Worm (Caenorhabditis elegans) whole organism, L2 larva: ENCODE measurements around the gene bath-15.
A peak's percentile ranks its signal among the peaks of the same experiment; 100 is the strongest.

Experiments used
- C34F6.9 ChIP-seq: fragments of 150-350 bp; optimal IDR thresholded peaks from 2 replicates; lab custom pipeline; 2014; ENCODE audit warnings: missing biosample characterization, missing genetic modification characterization
- F13H6.1 ChIP-seq: sonication (generic microtip); optimal IDR thresholded peaks from 2 replicates; lab custom pipeline; 2016; ENCODE audit warnings: missing genetic modification characterization, missing compliant biosample characterization
- Y55F3AM.14 ChIP-seq: fragments of 200-800 bp; sonication (Bioruptor generic); optimal IDR thresholded peaks from 2 replicates; lab custom pipeline; 2018; ENCODE audit warnings: mild to moderate bottlenecking, missing genetic modification characterization, missing compliant biosample characterization
- ZK546.5 ChIP-seq: sonication (generic microtip); optimal IDR thresholded peaks from 2 replicates; lab custom pipeline; 2017; ENCODE audit warnings: missing biosample characterization, missing genetic modification characterization
- aly-2 ChIP-seq: fragments of 150-350 bp; optimal IDR thresholded peaks from 2 replicates; lab custom pipeline; 2014; ENCODE audit warnings: missing biosample characterization, missing genetic modification characterization
- ama-1 ChIP-seq: fragments of 150-350 bp; optimal IDR thresholded peaks from 2 replicates; lab custom pipeline; 2018; ENCODE audit warnings: inconsistent platforms
- blmp-1 ChIP-seq: sonication (generic microtip); optimal IDR thresholded peaks from 2 replicates; lab custom pipeline; 2017; ENCODE audit warnings: missing genetic modification characterization, mild to moderate bottlenecking, missing compliant biosample characterization, antibody characterized with exemption, moderate library complexity; ENCODE audit not compliant: insufficient read depth
- ceh-16 ChIP-seq: fragments of 150-350 bp; optimal IDR thresholded peaks from 2 replicates; lab custom pipeline; 2014; ENCODE audit warnings: missing biosample characterization, missing genetic modification characterization
- ceh-82 ChIP-seq: fragments of 150-350 bp; optimal IDR thresholded peaks from 2 replicates; lab custom pipeline; 2014; ENCODE audit warnings: missing biosample characterization, missing genetic modification characterization
- crh-2 ChIP-seq: sonication (generic microtip); optimal IDR thresholded peaks from 2 replicates; lab custom pipeline; 2017; ENCODE audit warnings: missing biosample characterization, missing genetic modification characterization
- egl-27 ChIP-seq: sonication (generic microtip); optimal IDR thresholded peaks from 3 replicates; lab custom pipeline; 2017; ENCODE audit warnings: missing biosample characterization, missing genetic modification reagents, missing genetic modification characterization
- elt-1 ChIP-seq: fragments of 150-350 bp; optimal IDR thresholded peaks from 2 replicates; lab custom pipeline; 2014; ENCODE audit warnings: missing biosample characterization, missing genetic modification characterization
- fos-1 ChIP-seq: fragments of 150-350 bp; optimal IDR thresholded peaks from 2 replicates; lab custom pipeline; 2014; ENCODE audit warnings: missing biosample characterization, missing genetic modification characterization
- gmeb-1 ChIP-seq: fragments of 150-350 bp; optimal IDR thresholded peaks from 2 replicates; lab custom pipeline; 2014; ENCODE audit warnings: missing biosample characterization, missing genetic modification characterization
- lin-11 ChIP-seq: fragments of 150-350 bp; sonication (generic microtip); optimal IDR thresholded peaks from 2 replicates; lab custom pipeline; 2014; ENCODE audit warnings: missing biosample characterization, missing genetic modification characterization, inconsistent platforms, mixed read lengths
- lin-13 ChIP-seq: fragments of 150-350 bp; optimal IDR thresholded peaks from 2 replicates; lab custom pipeline; 2014; ENCODE audit warnings: missing biosample characterization, missing genetic modification reagents, missing genetic modification characterization
- mab-5 ChIP-seq: fragments of 150-350 bp; optimal IDR thresholded peaks from 2 replicates; lab custom pipeline; 2014; ENCODE audit warnings: missing biosample characterization, missing genetic modification characterization
- mbf-1 ChIP-seq: sonication (generic microtip); optimal IDR thresholded peaks from 2 replicates; lab custom pipeline; 2017; ENCODE audit warnings: missing biosample characterization, missing genetic modification characterization
- mdl-1 ChIP-seq, 2 experiments: fragments of 150-350 bp in 1 of 2; sonication (generic microtip) in 1 of 2; optimal IDR thresholded peaks; 2 replicates each; lab custom pipeline; 2017; ENCODE audit warnings: missing biosample characterization in 2 of 2, missing genetic modification characterization in 2 of 2
- nhr-12 ChIP-seq: fragments of 150-350 bp; optimal IDR thresholded peaks from 2 replicates; lab custom pipeline; 2014; ENCODE audit warnings: missing biosample characterization, missing genetic modification characterization
- nhr-129 ChIP-seq: fragments of 150-350 bp; optimal IDR thresholded peaks from 2 replicates; lab custom pipeline; 2014; ENCODE audit warnings: missing biosample characterization, missing genetic modification characterization
- nhr-21 ChIP-seq: fragments of 150-350 bp; optimal IDR thresholded peaks from 2 replicates; lab custom pipeline; 2014; ENCODE audit warnings: missing biosample characterization, missing genetic modification characterization
- nhr-237 ChIP-seq: fragments of 150-350 bp; optimal IDR thresholded peaks from 2 replicates; lab custom pipeline; 2014; ENCODE audit warnings: missing biosample characterization, missing genetic modification characterization
- nhr-25 ChIP-seq: fragments of 150-350 bp; sonication (generic microtip); optimal IDR thresholded peaks from 3 replicates; lab custom pipeline; 2014; ENCODE audit warnings: missing biosample characterization, missing genetic modification characterization
- nhr-6 ChIP-seq: fragments of 150-350 bp; optimal IDR thresholded peaks from 2 replicates; lab custom pipeline; 2014; ENCODE audit warnings: missing biosample characterization, missing genetic modification characterization
- nhr-77 ChIP-seq: fragments of 150-350 bp; optimal IDR thresholded peaks from 2 replicates; lab custom pipeline; 2014; ENCODE audit warnings: missing biosample characterization, missing genetic modification characterization
- sma-3 ChIP-seq: sonication (generic microtip); optimal IDR thresholded peaks from 2 replicates; lab custom pipeline; 2016; ENCODE audit warnings: missing genetic modification reagents, missing genetic modification characterization, missing compliant biosample characterization
- sma-9 ChIP-seq, 2 experiments: fragments of 150-350 bp in 1 of 2; sonication (generic microtip) in 1 of 2; optimal IDR thresholded peaks; 2 replicates each; lab custom pipeline; 2014 to 2016; ENCODE audit warnings: missing genetic modification characterization in 2 of 2, mild to moderate bottlenecking in 1 of 2, missing biosample characterization in 1 of 2, missing compliant biosample characterization in 1 of 2, missing genetic modification reagents in 1 of 2, moderate library complexity in 1 of 2
- snpc-4 ChIP-seq: fragments of 150-350 bp; optimal IDR thresholded peaks from 2 replicates; lab custom pipeline; 2014; ENCODE audit warnings: missing biosample characterization, missing genetic modification characterization
- unc-39 ChIP-seq: fragments of 150-350 bp; optimal IDR thresholded peaks from 2 replicates; lab custom pipeline; 2014; ENCODE audit warnings: missing biosample characterization, missing genetic modification characterization
- unc-55 ChIP-seq: fragments of 150-350 bp; sonication (generic microtip); optimal IDR thresholded peaks from 3 replicates; lab custom pipeline; 2014; ENCODE audit warnings: missing biosample characterization, missing genetic modification reagents, missing genetic modification characterization
- ztf-4 ChIP-seq: fragments of 150-350 bp; optimal IDR thresholded peaks from 2 replicates; lab custom pipeline; 2014; ENCODE audit warnings: missing biosample characterization, missing genetic modification characterization

Gene bath-15

DNA sequence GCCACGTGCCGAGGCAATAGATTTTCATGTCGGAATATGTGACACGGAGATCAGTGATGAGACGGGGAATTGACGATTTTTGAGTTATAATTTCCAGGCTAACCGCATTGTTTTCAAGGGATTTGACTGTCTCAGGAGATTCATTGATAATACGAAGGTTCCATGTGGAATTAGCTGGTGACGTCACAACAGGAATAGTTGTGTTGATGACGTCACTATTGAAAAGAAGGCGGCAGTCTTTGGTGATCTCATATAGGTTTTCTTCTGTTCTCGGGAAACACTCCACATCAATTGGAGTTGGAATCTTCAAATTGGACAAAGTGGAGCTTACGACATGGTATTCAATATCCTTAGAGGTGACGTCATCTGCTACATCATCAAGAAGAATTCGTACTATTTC is 32.6 kb downstream of the bath-15 start:
- TF ChIP-seq mab-5 = no peak
- no peak for TF ChIP-seq ceh-16 (tag; lab: Kevin White, UChicago)
- no peak for TF ChIP-seq Y55F3AM.14 (GFP tag; lab: Kevin White, UChicago)
- no peak for TF ChIP-seq egl-27 (tag; lab: Kevin White, UChicago)
- TF ChIP-seq aly-2 (tag; lab: Kevin White, UChicago) = no peak
- no peak for TF ChIP-seq sma-3 (GFP tag; lab: Kevin White, UChicago)
- TF ChIP-seq C34F6.9 (tag; lab: Kevin White, UChicago) = no peak
- TF ChIP-seq nhr-25 (tag; lab: Kevin White, UChicago) = no peak

DNA sequence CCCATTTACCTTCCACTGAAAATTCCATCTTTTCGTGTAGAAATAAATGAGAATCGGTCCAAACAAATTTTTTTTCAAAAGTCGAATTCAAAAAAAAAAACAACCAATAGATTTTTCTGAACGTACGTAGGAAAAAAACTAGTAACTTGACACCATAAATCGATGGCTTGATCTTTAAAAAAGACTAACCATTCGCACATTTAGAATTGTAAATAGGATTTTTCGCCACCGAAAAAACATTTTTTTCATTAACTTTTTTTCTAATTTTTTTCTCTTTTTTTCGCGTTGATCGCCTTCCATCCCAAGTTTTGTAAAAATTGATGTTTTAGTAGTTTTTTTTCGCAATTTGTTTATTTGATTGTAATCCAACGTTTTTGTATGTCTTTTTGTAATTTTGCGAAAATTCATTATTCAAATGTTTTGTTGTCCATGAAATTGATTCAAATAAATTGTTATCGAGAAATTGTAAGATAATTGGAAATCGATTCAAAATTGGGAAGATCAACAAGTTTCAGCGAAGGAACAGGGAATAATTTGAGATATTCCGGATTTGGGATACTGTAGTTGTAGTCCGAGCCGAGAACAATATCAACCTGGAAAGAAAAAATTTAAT is 38.1 kb downstream of the bath-15 start:
- TF ChIP-seq ztf-4 (tag; lab: Kevin White, UChicago) (peak; percentile 25), nhr-237 (tag; lab: Kevin White, UChicago) (no peak)
- TF ChIP-seq, all 48 proteins: peak for 1

DNA sequence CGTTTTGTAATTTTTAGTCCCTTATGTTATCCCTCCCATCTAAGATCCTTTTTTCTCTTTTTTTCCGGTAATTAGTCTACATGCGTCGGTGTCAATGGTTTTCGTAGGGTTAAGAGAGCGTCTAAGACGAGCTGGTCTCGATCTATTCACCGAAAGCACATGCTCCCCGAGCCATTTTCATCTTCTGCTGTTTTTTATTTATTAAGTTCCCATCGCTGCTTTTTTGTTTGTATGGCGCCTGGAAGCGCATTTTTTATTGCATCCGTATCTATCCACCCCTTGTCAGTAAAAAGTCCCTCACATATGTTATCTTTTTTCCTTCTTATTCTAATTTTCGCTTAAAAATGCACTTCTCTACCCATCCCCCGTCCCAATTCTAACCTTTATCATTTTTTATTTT is 39.0 kb downstream of the bath-15 start:
- TF ChIP-seq nhr-21 (tag; lab: Kevin White, UChicago) (peak; percentile 12), Y55F3AM.14 (GFP tag; lab: Kevin White, UChicago) (peak; percentile 20), sma-3 (GFP tag; lab: Kevin White, UChicago) (no peak), sma-9 (GFP tag; optimal IDR thresholded peaks at IDR 0.05; lab: Kevin White, UChicago) (no peak), sma-9 (tag; optimal IDR thresholded peaks at IDR 0.05; lab: Kevin White, UChicago) (no peak)
- TF ChIP-seq, all 48 proteins: peak for 2

DNA sequence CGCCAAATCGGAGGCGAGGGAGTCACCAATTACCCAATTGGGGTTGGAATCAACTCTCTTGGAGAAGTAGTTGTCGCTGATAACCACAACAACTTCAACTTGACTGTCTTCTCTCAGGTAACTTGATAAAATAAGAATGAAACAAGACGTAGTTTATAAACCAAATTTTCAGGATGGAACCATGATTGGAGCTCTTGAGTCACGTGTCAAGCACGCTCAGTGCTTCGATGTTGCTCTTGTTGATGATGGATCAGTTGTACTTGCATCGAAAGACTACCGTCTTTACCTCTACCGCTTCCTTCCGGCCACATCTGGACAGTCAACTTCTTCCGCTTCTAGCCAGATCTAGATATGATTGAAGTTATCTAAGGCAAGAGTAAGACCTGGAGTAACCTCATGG is 39.8 kb downstream of the bath-15 start:
- TF ChIP-seq nhr-129 (tag; lab: Kevin White, UChicago) = no peak
- no peak for TF ChIP-seq snpc-4 (tag; lab: Kevin White, UChicago)
- TF ChIP-seq aly-2 (tag; lab: Kevin White, UChicago) = no peak
- no peak for TF ChIP-seq unc-39 (tag; lab: Kevin White, UChicago)
- no peak for TF ChIP-seq ceh-82 (tag; lab: Kevin White, UChicago)
- TF ChIP-seq gmeb-1 (tag; lab: Kevin White, UChicago) = no peak
- TF ChIP-seq ZK546.5 (tag; lab: Kevin White, UChicago) = no peak
- no peak for TF ChIP-seq blmp-1 (tag; lab: Kevin White, UChicago)
- TF ChIP-seq lin-13 (GFP tag; lab: Kevin White, UChicago) = no peak
- no peak for TF ChIP-seq ceh-16 (tag; lab: Kevin White, UChicago)
- TF ChIP-seq nhr-21 (tag; lab: Kevin White, UChicago) = no peak
- no peak for TF ChIP-seq C34F6.9 (tag; lab: Kevin White, UChicago)
- TF ChIP-seq mab-5 = no peak
- TF ChIP-seq, all 48 proteins: peak for 0

DNA sequence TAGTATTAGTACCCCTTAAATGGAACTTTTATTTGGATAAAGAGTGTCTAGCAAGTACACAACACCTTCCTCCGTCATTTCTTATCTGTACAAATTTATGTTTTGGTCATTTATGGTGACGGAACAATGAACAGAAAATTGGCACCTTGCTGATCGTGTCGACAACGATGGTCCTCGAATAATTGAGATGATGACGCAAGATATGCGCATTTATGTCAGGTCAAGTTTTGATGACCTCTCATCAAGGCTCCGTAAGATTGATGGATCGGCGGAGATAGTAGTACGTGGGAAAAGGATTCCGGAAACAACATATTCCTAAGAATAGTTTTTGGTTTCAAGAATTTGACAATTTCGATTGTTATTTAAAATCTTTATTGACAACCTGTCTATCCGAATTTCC is 41.7 kb downstream of the bath-15 start:
- TF ChIP-seq ztf-4 (tag; lab: Kevin White, UChicago) (no peak), crh-2 (tag; lab: Kevin White, UChicago) (no peak), gmeb-1 (tag; lab: Kevin White, UChicago) (no peak), ZK546.5 (tag; lab: Kevin White, UChicago) (no peak), F13H6.1 (tag; lab: Kevin White, UChicago) (no peak), nhr-77 (tag; lab: Kevin White, UChicago) (no peak), nhr-6 (no peak), nhr-237 (tag; lab: Kevin White, UChicago) (no peak), lin-11 (tag; lab: Kevin White, UChicago) (no peak), Y55F3AM.14 (GFP tag; lab: Kevin White, UChicago) (no peak), mbf-1 (no peak), nhr-21 (tag; lab: Kevin White, UChicago) (no peak), elt-1 (tag; lab: Kevin White, UChicago) (no peak), ama-1 (no peak), nhr-12 (tag; lab: Kevin White, UChicago) (no peak), fos-1 (tag; lab: Kevin White, UChicago) (no peak), ceh-82 (tag; lab: Kevin White, UChicago) (no peak), unc-55 (GFP tag; lab: Kevin White, UChicago) (no peak), mdl-1 (tag; optimal IDR thresholded peaks at IDR 0.05; lab: Kevin White, UChicago) (no peak), nhr-129 (tag; lab: Kevin White, UChicago) (no peak)
- TF ChIP-seq, all 48 proteins: peak for 0
